Fruit fly (Drosophila melanogaster): ENCODE results near the gene CG4467.

- TF ChIP-seq usp (GFP tag; optimal IDR thresholded peaks at IDR 0.05) = no peak
- no peak for TF ChIP-seq CG8478 (optimal IDR thresholded peaks at IDR 0.05)
- no peak for TF ChIP-seq psq (optimal IDR thresholded peaks at IDR 0.05)
Observed at dm6 chr3R:23258524-23258923, 9.8 kb upstream of the CG4467 start.
